Fruit fly (Drosophila melanogaster) whole organism, embryonic: Measurements from ENCODE around the gene Nak.

Experiments used
- Ada2b ChIP-seq: fragments of 200-800 bp; sonication (Bioruptor generic); IDR thresholded peaks from 2 replicates; pipeline ENCODE4 v1.3.6; 2022; ENCODE audit warnings: missing biosample characterization, missing genetic modification characterization
- BEAF-32 ChIP-seq: fragments of 200-800 bp; sonication (Bioruptor generic); optimal IDR thresholded peaks from 3 replicates; lab custom pipeline; 2017; ENCODE audit warnings: missing biosample characterization, missing genetic modification characterization, mild to moderate bottlenecking, moderate library complexity, missing genetic modification reagents
- CG1024 ChIP-seq: fragments of 200-800 bp; sonication (Bioruptor generic); IDR thresholded peaks from 2 replicates; pipeline ENCODE4 v1.3.6; 2022; ENCODE audit warnings: missing biosample characterization, missing genetic modification characterization
- CG10321 ChIP-seq: fragments of 200-800 bp; sonication (Bioruptor generic); IDR thresholded peaks from 2 replicates; pipeline ENCODE4 v1.3.6; 2022; ENCODE audit warnings: missing biosample characterization, missing genetic modification characterization
- CG10543 ChIP-seq: fragments of 200-800 bp; sonication (Bioruptor generic); optimal IDR thresholded peaks from 3 replicates; lab custom pipeline; 2017; ENCODE audit warnings: missing biosample characterization, mild to moderate bottlenecking, missing genetic modification characterization, moderate library complexity
- CG10959 ChIP-seq: fragments of 200-800 bp; sonication (Bioruptor generic); IDR thresholded peaks from 2 replicates; pipeline ENCODE4 v1.3.6; 2022; ENCODE audit warnings: missing biosample characterization, missing genetic modification characterization
- CG11398 ChIP-seq: fragments of 200-800 bp; sonication (Bioruptor generic); optimal IDR thresholded peaks from 2 replicates; lab custom pipeline; 2016; ENCODE audit warnings: missing biosample characterization, missing genetic modification characterization
- CG1233 ChIP-seq: fragments of 200-800 bp; sonication (Bioruptor generic); optimal IDR thresholded peaks from 4 replicates; lab custom pipeline; 2018; ENCODE audit warnings: missing biosample characterization, mild to moderate bottlenecking, missing genetic modification characterization
- CG12659 ChIP-seq: fragments of 200-800 bp; sonication (Bioruptor generic); optimal IDR thresholded peaks from 3 replicates; lab custom pipeline; 2017; ENCODE audit warnings: mild to moderate bottlenecking, missing biosample characterization, missing genetic modification reagents, missing genetic modification characterization
- CG15073 ChIP-seq: fragments of 200-800 bp; sonication (Bioruptor generic); optimal IDR thresholded peaks from 2 replicates; lab custom pipeline; 2016; ENCODE audit warnings: missing biosample characterization, missing genetic modification characterization
- CG17359 ChIP-seq: fragments of 200-800 bp; sonication (Bioruptor generic); optimal IDR thresholded peaks from 3 replicates; lab custom pipeline; 2018; ENCODE audit warnings: missing biosample characterization, mild to moderate bottlenecking, missing genetic modification characterization, moderate library complexity
- CG17829 ChIP-seq: fragments of 200-800 bp; optimal IDR thresholded peaks from 2 replicates; lab custom pipeline; 2019; ENCODE audit warnings: missing biosample characterization, mild to moderate bottlenecking, missing genetic modification characterization, moderate library complexity
- CG18619 ChIP-seq: fragments of 200-800 bp; sonication (Bioruptor generic); optimal IDR thresholded peaks from 3 replicates; lab custom pipeline; 2017; ENCODE audit warnings: missing biosample characterization, mild to moderate bottlenecking, missing genetic modification characterization
- CG2202 ChIP-seq: fragments of 200-800 bp; sonication (Bioruptor generic); optimal IDR thresholded peaks from 2 replicates; lab custom pipeline; 2018; ENCODE audit warnings: missing biosample characterization, mild to moderate bottlenecking, missing genetic modification characterization
- CG2889 ChIP-seq: fragments of 200-800 bp; sonication (Bioruptor generic); IDR thresholded peaks from 3 replicates; pipeline ENCODE4 v1.3.6; 2022; ENCODE audit warnings: missing biosample characterization, missing genetic modification characterization
- CG31441 ChIP-seq: fragments of 200-800 bp; sonication (Bioruptor generic); IDR thresholded peaks from 2 replicates; pipeline ENCODE4 v1.3.6; 2022; ENCODE audit warnings: missing biosample characterization, missing genetic modification characterization
- CG3847 ChIP-seq: fragments of 200-800 bp; sonication (Bioruptor generic); IDR thresholded peaks from 2 replicates; pipeline ENCODE4 v1.3.6; 2022; ENCODE audit warnings: missing biosample characterization, missing genetic modification characterization
- CG6854 ChIP-seq: fragments of 200-800 bp; sonication (Bioruptor generic); optimal IDR thresholded peaks from 3 replicates; lab custom pipeline; 2017; ENCODE audit warnings: missing biosample characterization, mild to moderate bottlenecking, missing genetic modification characterization
- CG7839 ChIP-seq: fragments of 200-800 bp; sonication (Bioruptor generic); optimal IDR thresholded peaks from 3 replicates; lab custom pipeline; 2018; ENCODE audit warnings: missing biosample characterization, mild to moderate bottlenecking, missing genetic modification characterization, moderate library complexity
- CG9437 ChIP-seq: fragments of 200-800 bp; sonication (Bioruptor generic); optimal IDR thresholded peaks from 2 replicates; lab custom pipeline; 2018; ENCODE audit warnings: missing biosample characterization, mild to moderate bottlenecking, missing genetic modification characterization
- CG9876 ChIP-seq: fragments of 200-800 bp; sonication (Bioruptor generic); optimal IDR thresholded peaks from 2 replicates; lab custom pipeline; 2016; ENCODE audit warnings: missing biosample characterization, missing genetic modification characterization
- Doc3 ChIP-seq: fragments of 200-800 bp; sonication (Bioruptor generic); IDR thresholded peaks from 3 replicates; pipeline ENCODE4 v1.3.6; 2022; ENCODE audit warnings: missing biosample characterization, missing genetic modification characterization; ENCODE audit not compliant: partially characterized antibody
- Eip74EF ChIP-seq, 2 experiments: fragments of 200-800 bp in 1 of 2; fragments of >200 bp in 1 of 2; sonication (Bioruptor generic) in 1 of 2; optimal IDR thresholded peaks; 2 replicates each; lab custom pipeline; 2017 to 2019; ENCODE audit warnings: missing biosample characterization in 2 of 2, missing genetic modification characterization in 2 of 2, mild to moderate bottlenecking in 1 of 2, moderate library complexity in 1 of 2
- H2.0 ChIP-seq: fragments of 200-800 bp; sonication (Bioruptor generic); IDR thresholded peaks from 2 replicates; pipeline ENCODE4 v1.3.6; 2022; ENCODE audit warnings: missing biosample characterization, missing genetic modification characterization
- HLHmδ ChIP-seq: fragments of 200-800 bp; sonication (Bioruptor generic); optimal IDR thresholded peaks from 2 replicates; lab custom pipeline; 2018; ENCODE audit warnings: missing biosample characterization, mild to moderate bottlenecking, missing genetic modification characterization, moderate library complexity
- MESR4 ChIP-seq: fragments of 200-800 bp; sonication (Bioruptor generic); optimal IDR thresholded peaks from 2 replicates; lab custom pipeline; 2018; ENCODE audit warnings: missing biosample characterization, mild to moderate bottlenecking, missing genetic modification characterization, moderate library complexity
- Max ChIP-seq: fragments of 200-800 bp; sonication (Bioruptor generic); optimal IDR thresholded peaks from 2 replicates; lab custom pipeline; 2016; ENCODE audit warnings: missing biosample characterization, mild to moderate bottlenecking, missing genetic modification characterization
- Mrtf ChIP-seq: fragments of 200-800 bp; sonication (Bioruptor generic); IDR thresholded peaks from 3 replicates; pipeline ENCODE4 v1.3.6; 2022; ENCODE audit warnings: missing biosample characterization, missing genetic modification characterization
- Oli ChIP-seq: fragments of 200-800 bp; sonication (Bioruptor generic); optimal IDR thresholded peaks from 2 replicates; lab custom pipeline; 2018; ENCODE audit warnings: missing biosample characterization, mild to moderate bottlenecking, missing genetic modification characterization, moderate library complexity
- Opbp ChIP-seq: fragments of 200-800 bp; sonication (Bioruptor generic); IDR thresholded peaks from 3 replicates; pipeline ENCODE4 v1.3.6; 2022; ENCODE audit warnings: missing biosample characterization, missing genetic modification characterization; ENCODE audit not compliant: partially characterized antibody
- Trl ChIP-seq, 3 experiments: fragments of >200 bp in 2 of 3; fragments of 200-800 bp in 1 of 3; sonication (Bioruptor generic) in 1 of 3; optimal IDR thresholded peaks; 2 replicates in 1 of 3; 3 replicates in 2 of 3; lab custom pipeline; 2016 to 2017; ENCODE audit warnings: missing biosample characterization in 1 of 3, missing genetic modification characterization in 1 of 3
- Vsx1 ChIP-seq: fragments of 200-800 bp; sonication (Bioruptor generic); optimal IDR thresholded peaks from 2 replicates; lab custom pipeline; 2017; ENCODE audit warnings: missing biosample characterization, mild to moderate bottlenecking, missing genetic modification characterization, missing genetic modification reagents
- br ChIP-seq: fragments of >200 bp; optimal IDR thresholded peaks from 2 replicates; lab custom pipeline; 2017
- chm ChIP-seq: fragments of 200-800 bp; sonication (Bioruptor generic); IDR thresholded peaks from 2 replicates; pipeline ENCODE4 v1.3.6; 2022; ENCODE audit warnings: missing biosample characterization, missing genetic modification characterization
- eyg ChIP-seq: fragments of 200-800 bp; sonication (Bioruptor generic); optimal IDR thresholded peaks from 3 replicates; lab custom pipeline; 2016; ENCODE audit warnings: missing biosample characterization, missing genetic modification characterization
- fd102C ChIP-seq: fragments of 200-800 bp; sonication (Bioruptor generic); optimal IDR thresholded peaks from 2 replicates; lab custom pipeline; 2018; ENCODE audit warnings: missing biosample characterization, mild to moderate bottlenecking, missing genetic modification characterization, moderate library complexity
- fd3F ChIP-seq: fragments of 200-800 bp; sonication (Bioruptor generic); optimal IDR thresholded peaks from 2 replicates; lab custom pipeline; 2018; ENCODE audit warnings: missing biosample characterization, mild to moderate bottlenecking, missing genetic modification characterization, moderate library complexity
- gfzf ChIP-seq: fragments of 200-800 bp; sonication (Bioruptor generic); optimal IDR thresholded peaks from 2 replicates; lab custom pipeline; 2016; ENCODE audit warnings: missing biosample characterization, mild to moderate bottlenecking, missing genetic modification characterization, moderate library complexity
- grn ChIP-seq: fragments of 200-800 bp; sonication (Bioruptor generic); optimal IDR thresholded peaks from 3 replicates; lab custom pipeline; 2017; ENCODE audit warnings: missing biosample characterization, missing genetic modification characterization
- gro ChIP-seq: fragments of 200-800 bp; sonication (Bioruptor generic); optimal IDR thresholded peaks from 2 replicates; lab custom pipeline; 2016; ENCODE audit warnings: missing biosample characterization, missing genetic modification characterization
- gsb ChIP-seq: fragments of 200-800 bp; sonication (Bioruptor generic); IDR thresholded peaks from 2 replicates; pipeline ENCODE4 v1.3.6; 2022; ENCODE audit warnings: missing biosample characterization, missing genetic modification characterization
- gt ChIP-seq: fragments of 200-800 bp; sonication (Bioruptor generic); IDR thresholded peaks from 2 replicates; pipeline ENCODE4 v1.3.6; 2022; ENCODE audit warnings: missing biosample characterization, missing genetic modification characterization
- insv ChIP-seq, 2 experiments: fragments of 200-800 bp; sonication (Bioruptor generic); optimal IDR thresholded peaks; 3 replicates each; lab custom pipeline; 2016 to 2018; ENCODE audit warnings: missing biosample characterization in 2 of 2, missing genetic modification characterization in 2 of 2
- jigr1 ChIP-seq: fragments of 200-800 bp; sonication (Bioruptor generic); IDR thresholded peaks from 3 replicates; pipeline ENCODE4 v1.3.6; 2022; ENCODE audit warnings: missing biosample characterization, missing genetic modification characterization
- lov ChIP-seq, 2 experiments: fragments of 200-800 bp in 1 of 2; fragments of >200 bp in 1 of 2; sonication (Bioruptor generic) in 1 of 2; IDR thresholded peaks in 1 of 2; optimal IDR thresholded peaks in 1 of 2; 2 replicates in 1 of 2; 3 replicates in 1 of 2; pipeline versions ENCODE4 v1.3.6 to Lab custom; 2017 to 2022; ENCODE audit warnings: missing biosample characterization in 1 of 2, missing genetic modification characterization in 1 of 2
- pb ChIP-seq: fragments of 200-800 bp; sonication (Bioruptor generic); optimal IDR thresholded peaks from 3 replicates; lab custom pipeline; 2016; ENCODE audit warnings: missing biosample characterization, missing genetic modification characterization
- ro ChIP-seq: fragments of 200-800 bp; sonication (Bioruptor generic); IDR thresholded peaks from 2 replicates; pipeline ENCODE4 v1.3.6; 2022; ENCODE audit warnings: missing biosample characterization, missing genetic modification characterization
- slbo ChIP-seq: fragments of 200-800 bp; sonication (Bioruptor generic); IDR thresholded peaks from 2 replicates; pipeline ENCODE4 v1.3.6; 2022; ENCODE audit warnings: missing biosample characterization, missing genetic modification characterization
- sug ChIP-seq: fragments of 200-800 bp; optimal IDR thresholded peaks from 2 replicates; lab custom pipeline; 2019; ENCODE audit warnings: missing biosample characterization, mild to moderate bottlenecking, missing genetic modification characterization, moderate library complexity

Gene Nak

dm6 chr2L:18946636-18947514 is 21.7 kb downstream of the Nak start (continued):
- peak; percentile 58 for TF ChIP-seq CG31441 (GFP tag; lab: Robert Waterston, UW)
- TF ChIP-seq H2.0 (GFP tag; lab: Robert Waterston, UW) = no peak
- TF ChIP-seq CG18619 (GFP tag; lab: Kevin White, UChicago) = no peak
- TF ChIP-seq Oli (tag; lab: Kevin White, UChicago) = peak; percentile 29
- no peak for TF ChIP-seq Eip74EF (GFP tag; optimal IDR thresholded peaks at IDR 0.05; lab: Kevin White, UChicago)
- no peak for TF ChIP-seq Max (GFP tag; lab: Kevin White, UChicago)
- TF ChIP-seq CG10321 (GFP tag; lab: Robert Waterston, UW) = no peak
- 0 out of 2 replicates have a peak, but pooled peaks have one; percentile 9 for TF ChIP-seq slbo (GFP tag; lab: Robert Waterston, UW)
- TF ChIP-seq eyg = no peak
- TF ChIP-seq CG6854 = no peak
- no peak for TF ChIP-seq ro (GFP tag; lab: Robert Waterston, UW)
- no peak for TF ChIP-seq CG1024 (GFP tag; lab: Robert Waterston, UW)
- no peak for TF ChIP-seq Doc3 (GFP tag; lab: Robert Waterston, UW)
- no peak for TF ChIP-seq pb (GFP tag; lab: Kevin White, UChicago)
- no peak for TF ChIP-seq CG10959
- TF ChIP-seq sug (tag; lab: Kevin White, UChicago) = no peak
- no peak for TF ChIP-seq CG11398 (GFP tag; lab: Kevin White, UChicago)
- no peak for TF ChIP-seq lov (optimal IDR thresholded peaks at IDR 0.05; lab: Kevin White, UChicago)
- no peak for TF ChIP-seq lov (GFP tag; IDR thresholded peaks at IDR 0.05; lab: Robert Waterston, UW)
- peak; percentile 46 for TF ChIP-seq CG7839
- TF ChIP-seq gro (GFP tag; lab: Kevin White, UChicago) = no peak
- TF ChIP-seq CG3847 (GFP tag; lab: Robert Waterston, UW) = no peak
- peak; percentile 60 for TF ChIP-seq HLHmδ
- TF ChIP-seq chm (GFP tag; lab: Robert Waterston, UW) = no peak
- no peak for TF ChIP-seq CG10543 (GFP tag; lab: Kevin White, UChicago)
- TF ChIP-seq BEAF-32 = no peak
- no peak for TF ChIP-seq gfzf
- TF ChIP-seq insv (GFP tag; optimal IDR thresholded peaks at IDR 0.05; lab: Kevin White, UChicago) = no peak
- TF ChIP-seq MESR4 (GFP tag; lab: Kevin White, UChicago) = no peak
- no peak for TF ChIP-seq Ada2b (GFP tag; lab: Robert Waterston, UW)
- no peak for TF ChIP-seq fd3F (GFP tag; lab: Kevin White, UChicago)
- no peak for TF ChIP-seq gsb (GFP tag; lab: Robert Waterston, UW)
- TF ChIP-seq CG9876 (GFP tag; lab: Kevin White, UChicago) = no peak
- no peak for TF ChIP-seq CG17359 (tag; lab: Kevin White, UChicago)
- no peak for TF ChIP-seq CG2202 (tag; lab: Kevin White, UChicago)
- no peak for TF ChIP-seq CG2889 (GFP tag; lab: Robert Waterston, UW)
- no peak for TF ChIP-seq grn (GFP tag; lab: Kevin White, UChicago)
- no peak for TF ChIP-seq jigr1 (GFP tag; lab: Robert Waterston, UW)
- no peak for TF ChIP-seq CG12659 (GFP tag; lab: Kevin White, UChicago)
- TF ChIP-seq CG17829 (tag; lab: Kevin White, UChicago) = peak; percentile 69
- no peak for TF ChIP-seq gt
- TF ChIP-seq fd102C (GFP tag; lab: Kevin White, UChicago) = no peak
- TF ChIP-seq Opbp (GFP tag; lab: Robert Waterston, UW) = no peak
- no peak for TF ChIP-seq CG1233
- TF ChIP-seq br (lab: Kevin White, UChicago) = no peak
- no peak for TF ChIP-seq Vsx1 (GFP tag; lab: Kevin White, UChicago)
- TF ChIP-seq Mrtf = no peak
- no peak for TF ChIP-seq Trl (optimal IDR thresholded peaks at IDR 0.05; lab: Kevin White, UChicago)
- no peak for TF ChIP-seq Trl (GFP tag; optimal IDR thresholded peaks at IDR 0.05; lab: Kevin White, UChicago)
- no peak for TF ChIP-seq CG15073
- TF ChIP-seq CG9437 (GFP tag; lab: Kevin White, UChicago) = no peak
